Worm (Caenorhabditis elegans) whole organism, young adult: ENCODE measurements around the gene F40C5.1.

ENCODE experiments used
- T26A5.8 ChIP-seq: sonication (generic microtip); optimal IDR thresholded peaks from 2 replicates; lab custom pipeline; 2016; ENCODE audit warnings: missing genetic modification characterization, missing compliant biosample characterization
- Y67H2A.10 ChIP-seq: fragments of 200-800 bp; sonication (Bioruptor generic); conservative IDR thresholded peaks from 2 replicates; pipeline ENCODE4 v1.3.6; 2022; ENCODE audit warnings: missing genetic modification reagents, missing genetic modification characterization, missing compliant biosample characterization
- egl-44 ChIP-seq: fragments of 200-800 bp; sonication (Bioruptor generic); IDR thresholded peaks from 2 replicates; pipeline ENCODE4 v1.3.6; 2022; ENCODE audit warnings: missing genetic modification reagents, missing genetic modification characterization, missing compliant biosample characterization
- nfya-1 ChIP-seq: sonication (generic microtip); optimal IDR thresholded peaks from 2 replicates; lab custom pipeline; 2017; ENCODE audit warnings: antibody characterized with exemption, missing compliant biosample characterization, missing genetic modification characterization, borderline replicate concordance; ENCODE audit not compliant: insufficient read depth

DNA sequence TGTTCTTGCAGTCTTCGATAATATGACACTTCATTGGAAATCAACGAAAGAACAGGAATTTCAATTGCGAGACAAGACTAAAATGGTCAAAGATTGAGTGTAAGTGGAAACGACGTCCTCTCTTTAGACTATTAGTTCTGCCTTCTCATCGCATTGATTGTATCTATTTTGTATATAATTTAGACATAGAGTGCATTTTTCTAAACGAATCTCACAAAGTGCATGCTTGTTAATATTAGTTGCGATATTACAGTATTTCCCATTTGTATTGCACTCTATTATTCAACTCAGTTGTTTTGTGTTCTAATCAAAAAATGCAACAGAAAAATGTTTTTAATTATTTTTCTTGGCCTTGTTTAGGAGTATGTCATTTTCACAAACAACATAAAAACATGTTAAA is 34.2 kb upstream of the F40C5.1 start, which contains the start of gene nhr-93:
- TF ChIP-seq Y67H2A.10 (GFP tag; lab: Robert Waterston, UW): no peak
- TF ChIP-seq T26A5.8: no peak
- no peak for TF ChIP-seq egl-44 (GFP tag; lab: Robert Waterston, UW)
- no peak for TF ChIP-seq nfya-1
